Worm (Caenorhabditis elegans) whole organism, L4 larva: ENCODE data around the gene F54C8.7.
A peak's percentile ranks its signal among the peaks of the same experiment; 100 is the strongest.
"Not testable (repeated sequence)": the region's sequence is repeated elsewhere in the genome, so short reads cannot be mapped to it uniquely, and the experiment has no call there.

Source experiments
- D1046.2 ChIP-seq: fragments of 200-800 bp; sonication (Bioruptor generic); IDR thresholded peaks from 2 replicates; pipeline ENCODE4 v1.3.6; 2022; ENCODE audit warnings: missing genetic modification characterization, missing compliant biosample characterization
- F10B5.3 ChIP-seq: sonication (generic microtip); optimal IDR thresholded peaks from 2 replicates; lab custom pipeline; 2016; ENCODE audit warnings: mild to moderate bottlenecking, missing genetic modification characterization, missing compliant biosample characterization
- F49E8.2 ChIP-seq: sonication (generic microtip); optimal IDR thresholded peaks from 2 replicates; lab custom pipeline; 2016; ENCODE audit warnings: missing compliant biosample characterization, mild to moderate bottlenecking, missing genetic modification characterization, borderline replicate concordance
- T20F7.1 ChIP-seq: fragments of 200-800 bp; sonication (Bioruptor generic); optimal IDR thresholded peaks from 2 replicates; lab custom pipeline; 2018; ENCODE audit warnings: mild to moderate bottlenecking, missing genetic modification characterization, missing compliant biosample characterization
- Y48G9A.11 ChIP-seq: fragments of 200-800 bp; sonication (Bioruptor generic); IDR thresholded peaks from 2 replicates; pipeline ENCODE4 v1.3.6; 2022; ENCODE audit warnings: missing genetic modification reagents, missing genetic modification characterization, missing compliant biosample characterization
- Y5F2A.4 ChIP-seq: fragments of 200-800 bp; sonication (Bioruptor generic); optimal IDR thresholded peaks from 2 replicates; lab custom pipeline; 2018; ENCODE audit warnings: mild to moderate bottlenecking, missing genetic modification characterization, missing compliant biosample characterization
- ZK337.2 ChIP-seq: fragments of 200-800 bp; sonication (Bioruptor generic); IDR thresholded peaks from 2 replicates; pipeline ENCODE4 v1.3.6; 2022; ENCODE audit warnings: missing genetic modification reagents, missing genetic modification characterization, missing compliant biosample characterization
- aha-1 ChIP-seq: fragments of 150-350 bp; peaks from one replicate; lab custom pipeline; 2014; ENCODE audit warnings: missing biosample characterization, missing genetic modification characterization
- aly-2 ChIP-seq: sonication (generic microtip); optimal IDR thresholded peaks from 2 replicates; lab custom pipeline; 2018; ENCODE audit warnings: missing biosample characterization, missing genetic modification characterization
- arid-1 ChIP-seq: fragments of 200-800 bp; sonication (Bioruptor generic); conservative IDR thresholded peaks from 2 replicates; pipeline ENCODE4 v1.3.6; 2022; ENCODE audit warnings: missing genetic modification reagents, missing genetic modification characterization, missing compliant biosample characterization
- ceh-20 ChIP-seq: fragments of 200-800 bp; sonication (Bioruptor generic); IDR thresholded peaks from 2 replicates; pipeline ENCODE4 v1.3.6; 2022; ENCODE audit warnings: missing genetic modification reagents, missing genetic modification characterization, missing compliant biosample characterization
- ceh-28 ChIP-seq: fragments of 150-350 bp; optimal IDR thresholded peaks from 2 replicates; lab custom pipeline; 2014; ENCODE audit warnings: missing biosample characterization, missing genetic modification reagents, missing genetic modification characterization
- ceh-44 ChIP-seq: fragments of 200-800 bp; sonication (Bioruptor generic); IDR thresholded peaks from 2 replicates; pipeline ENCODE4 v1.3.6; 2022; ENCODE audit warnings: missing genetic modification reagents, missing genetic modification characterization, missing compliant biosample characterization
- dmd-9 ChIP-seq: fragments of 200-800 bp; sonication (Bioruptor generic); IDR thresholded peaks from 2 replicates; pipeline ENCODE4 v1.3.6; 2022; ENCODE audit warnings: missing genetic modification reagents, missing genetic modification characterization, missing compliant biosample characterization
- duxl-1 ChIP-seq: sonication (generic microtip); optimal IDR thresholded peaks from 2 replicates; lab custom pipeline; 2016; ENCODE audit warnings: mild to moderate bottlenecking, missing genetic modification characterization, moderate library complexity, missing compliant biosample characterization; ENCODE audit not compliant: poor library complexity
- egl-43 ChIP-seq: fragments of 200-800 bp; sonication (Bioruptor generic); IDR thresholded peaks from 2 replicates; pipeline ENCODE4 v1.3.6; 2022; ENCODE audit warnings: missing genetic modification reagents, missing genetic modification characterization, missing compliant biosample characterization
- gei-8 ChIP-seq: fragments of 200-800 bp; sonication (Bioruptor generic); optimal IDR thresholded peaks from 2 replicates; lab custom pipeline; 2018; ENCODE audit warnings: mild to moderate bottlenecking, missing genetic modification characterization, missing compliant biosample characterization
- hmg-1.1 ChIP-seq: fragments of 200-800 bp; sonication (Bioruptor generic); IDR thresholded peaks from 2 replicates; pipeline ENCODE4 v1.3.6; 2022; ENCODE audit warnings: missing genetic modification reagents, missing genetic modification characterization, missing compliant biosample characterization
- lin-29 ChIP-seq: fragments of 200-800 bp; sonication (Bioruptor generic); IDR thresholded peaks from 2 replicates; pipeline ENCODE4 v1.3.6; 2022; ENCODE audit warnings: missing genetic modification reagents, missing genetic modification characterization, missing compliant biosample characterization
- lin-38 ChIP-seq: fragments of 200-800 bp; sonication (Bioruptor generic); IDR thresholded peaks from 2 replicates; pipeline ENCODE4 v1.3.6; 2022; ENCODE audit warnings: missing genetic modification reagents, missing genetic modification characterization, missing compliant biosample characterization
- madf-5 ChIP-seq, 2 experiments: fragments of 200-800 bp; sonication (Bioruptor generic); IDR thresholded peaks; 2 replicates each; pipeline ENCODE4 v1.3.6; 2022; ENCODE audit warnings: missing compliant biosample characterization in 2 of 2, missing genetic modification characterization in 2 of 2
- mdt-29 ChIP-seq: fragments of 200-800 bp; sonication (Bioruptor generic); IDR thresholded peaks from 2 replicates; pipeline ENCODE4 v1.3.6; 2022; ENCODE audit warnings: missing genetic modification reagents, missing genetic modification characterization, missing compliant biosample characterization
- nhr-111 ChIP-seq: fragments of 200-800 bp; sonication (Bioruptor generic); optimal IDR thresholded peaks from 2 replicates; lab custom pipeline; 2018; ENCODE audit warnings: mild to moderate bottlenecking, missing genetic modification characterization, missing compliant biosample characterization
- nhr-41 ChIP-seq: fragments of 200-800 bp; sonication (Bioruptor generic); IDR thresholded peaks from 2 replicates; pipeline ENCODE4 v1.3.6; 2022; ENCODE audit warnings: missing genetic modification reagents, missing genetic modification characterization, missing compliant biosample characterization
- nhr-42 ChIP-seq: fragments of 200-800 bp; sonication (Bioruptor generic); IDR thresholded peaks from 2 replicates; pipeline ENCODE4 v1.3.6; 2022; ENCODE audit warnings: missing genetic modification characterization, missing compliant biosample characterization
- nhr-48 ChIP-seq: sonication (generic microtip); optimal IDR thresholded peaks from 2 replicates; lab custom pipeline; 2016; ENCODE audit warnings: mild to moderate bottlenecking, missing genetic modification characterization, missing compliant biosample characterization
- nhr-77 ChIP-seq: fragments of 150-350 bp; optimal IDR thresholded peaks from 2 replicates; lab custom pipeline; 2014; ENCODE audit warnings: missing biosample characterization, missing genetic modification characterization
- pha-4 ChIP-seq, 2 experiments: fragments of 150-350 bp in 1 of 2; fragments of 200-800 bp in 1 of 2; sonication (Bioruptor generic) in 1 of 2; IDR thresholded peaks in 1 of 2; optimal IDR thresholded peaks in 1 of 2; 2 replicates each; pipeline versions ENCODE4 v1.3.6 to Lab custom; 2014 to 2022; ENCODE audit warnings: missing genetic modification characterization in 2 of 2, missing genetic modification reagents in 2 of 2, missing biosample characterization in 1 of 2, missing compliant biosample characterization in 1 of 2
- set-16 ChIP-seq: fragments of 200-800 bp; sonication (Bioruptor generic); IDR thresholded peaks from 2 replicates; pipeline ENCODE4 v1.3.6; 2022; ENCODE audit warnings: missing genetic modification reagents, missing genetic modification characterization, missing compliant biosample characterization
- snpc-1.2 ChIP-seq: fragments of 200-800 bp; sonication (Bioruptor generic); IDR thresholded peaks from 2 replicates; pipeline ENCODE4 v1.3.6; 2022; ENCODE audit warnings: missing genetic modification reagents, missing genetic modification characterization, missing compliant biosample characterization
- snpc-4 ChIP-seq: fragments of 150-350 bp; optimal IDR thresholded peaks from 2 replicates; lab custom pipeline; 2014; ENCODE audit warnings: missing biosample characterization, missing genetic modification characterization
- tra-1 ChIP-seq: fragments of 200-800 bp; sonication (Bioruptor generic); IDR thresholded peaks from 2 replicates; pipeline ENCODE4 v1.3.6; 2022; ENCODE audit warnings: missing genetic modification reagents, missing genetic modification characterization, missing compliant biosample characterization
- unc-130 ChIP-seq: sonication (generic microtip); optimal IDR thresholded peaks from 2 replicates; lab custom pipeline; 2016; ENCODE audit warnings: missing genetic modification reagents, missing genetic modification characterization, missing compliant biosample characterization
- vab-7 ChIP-seq: fragments of 200-800 bp; sonication (Bioruptor generic); IDR thresholded peaks from 2 replicates; pipeline ENCODE4 v1.3.6; 2022; ENCODE audit warnings: missing genetic modification reagents, missing genetic modification characterization, missing compliant biosample characterization
- zip-11 ChIP-seq: fragments of 200-800 bp; sonication (Bioruptor generic); IDR thresholded peaks from 2 replicates; pipeline ENCODE4 v1.3.6; 2022; ENCODE audit warnings: missing genetic modification characterization, missing compliant biosample characterization

The F54C8.7 gene

DNA sequence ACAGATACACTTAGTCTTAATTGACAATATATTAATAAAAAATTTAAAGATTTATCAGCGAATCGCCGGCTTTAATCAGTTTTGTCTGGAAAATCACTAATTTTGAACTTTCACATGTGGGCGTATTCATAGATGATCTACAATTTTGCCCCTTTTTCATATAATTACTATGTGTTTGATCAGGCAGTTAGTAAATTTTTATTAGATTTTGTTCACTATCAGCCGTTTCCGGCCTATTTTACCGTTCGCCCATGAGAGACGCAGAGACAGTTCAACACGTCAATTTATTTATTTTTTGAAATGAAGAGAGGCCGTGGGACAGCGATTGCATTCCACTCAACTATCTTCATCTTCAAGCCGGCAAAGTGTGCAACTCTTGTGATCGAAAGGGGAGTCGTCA lies 33.6 kb downstream of the F54C8.7 start, which contains the start of gene T26G10.4:
T26G10.4 (plus strand) TSS at position 301 of the 400 bp plus-strand sequence.
- not testable (repeated sequence) for TF ChIP-seq ZK337.2 (GFP tag; lab: Robert Waterston, UW); T20F7.1 (GFP tag; lab: Kevin White, UChicago); ceh-28

DNA sequence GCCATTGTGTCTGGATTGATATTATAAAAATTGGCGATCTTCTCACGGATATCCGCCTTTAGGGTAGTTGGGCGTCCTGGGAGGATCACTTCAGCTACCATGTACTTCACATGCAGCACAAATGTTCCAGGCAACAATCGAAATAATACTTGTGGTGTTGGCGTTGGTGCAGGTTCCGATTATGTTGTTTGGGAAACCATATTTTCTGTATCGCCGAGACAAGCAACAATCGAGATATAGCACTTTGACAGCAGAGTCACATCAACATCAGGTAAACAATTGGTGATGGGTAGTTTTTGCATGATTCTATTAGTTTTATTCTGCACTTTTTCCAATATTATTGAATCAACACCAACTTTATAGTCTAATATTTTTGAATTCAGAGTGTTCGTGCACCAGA lies 40.5 kb downstream of the F54C8.7 start, which contains the start of gene T26G10.3:
T26G10.3 (minus strand) TSS at position 101 of the 400 bp plus-strand sequence.
- TF ChIP-seq nhr-48 (no peak), egl-43 (GFP tag; lab: Robert Waterston, UW) (no peak), Y5F2A.4 (GFP tag; lab: Kevin White, UChicago) (no peak), nhr-77 (no peak), F10B5.3 (tag; lab: Kevin White, UChicago) (no peak), vab-7 (GFP tag; lab: Robert Waterston, UW) (no peak), nhr-41 (GFP tag; lab: Robert Waterston, UW) (no peak), arid-1 (GFP tag; lab: Robert Waterston, UW) (no peak), zip-11 (no peak), duxl-1 (tag; lab: Kevin White, UChicago) (no peak), ceh-44 (GFP tag; lab: Robert Waterston, UW) (no peak), snpc-4 (tag; lab: Kevin White, UChicago) (no peak), F49E8.2 (tag; lab: Kevin White, UChicago) (no peak), nhr-111 (no peak), lin-29 (no peak), T20F7.1 (GFP tag; lab: Kevin White, UChicago) (no peak), hmg-1.1 (GFP tag; lab: Robert Waterston, UW) (no peak), aly-2 (tag; lab: Kevin White, UChicago) (no peak), gei-8 (GFP tag; lab: Kevin White, UChicago) (no peak)

DNA sequence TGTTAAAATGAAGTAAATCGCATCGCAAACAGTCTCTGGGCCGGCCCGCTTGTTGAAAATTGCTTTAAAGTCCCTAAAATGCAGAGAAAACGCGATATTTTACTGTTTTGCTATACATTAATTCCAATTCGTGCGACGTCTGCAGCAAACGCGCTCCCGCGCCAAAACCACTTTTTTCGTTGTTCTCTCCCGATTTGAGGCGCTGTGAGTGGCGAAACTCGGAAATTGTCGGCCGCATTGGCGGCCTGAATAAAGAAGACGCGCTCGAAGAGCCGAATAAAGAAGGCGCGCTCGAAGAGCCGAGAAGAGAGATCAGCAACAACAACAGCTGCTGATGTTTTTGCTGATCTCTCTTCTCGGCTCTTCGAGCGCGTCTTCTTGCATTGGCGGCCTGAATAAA lies 45.6 kb downstream of the F54C8.7 start:
- TF ChIP-seq ceh-44 (GFP tag; lab: Robert Waterston, UW) (peak; percentile 96), nhr-42 (GFP tag; lab: Robert Waterston, UW) (peak; percentile 66; the same call in 1 of the 2 replicates), mdt-29 (GFP tag; lab: Robert Waterston, UW) (0 out of 2 replicates have a peak, but pooled peaks have one; percentile 28), snpc-1.2 (GFP tag; lab: Robert Waterston, UW) (peak; percentile 74), D1046.2 (GFP tag; lab: Robert Waterston, UW) (0 out of 2 replicates have a peak, but pooled peaks have one; percentile 55), aha-1 (tag; lab: Kevin White, UChicago) (peak; percentile 26), ceh-20 (GFP tag; lab: Robert Waterston, UW) (peak; percentile 51; the same call in 1 of the 2 replicates), vab-7 (GFP tag; lab: Robert Waterston, UW) (peak; percentile 88), pha-4 (GFP tag; IDR thresholded peaks at IDR 0.05; lab: Robert Waterston, UW) (peak; percentile 41; the same call in 1 of the 2 replicates), arid-1 (GFP tag; lab: Robert Waterston, UW) (peak; percentile 69; the same call in 1 of the 2 replicates), Y48G9A.11 (GFP tag; lab: Robert Waterston, UW) (peak; percentile 97), tra-1 (GFP tag; lab: Robert Waterston, UW) (peak; percentile 66; the same call in 1 of the 2 replicates), ZK337.2 (GFP tag; lab: Robert Waterston, UW) (peak; percentile 43; the same call in 1 of the 2 replicates), madf-5 (GFP tag; IDR thresholded peaks at IDR 0.05; lab: Robert Waterston, UW) (0 out of 4 replicates have a peak, but pooled peaks of 1 of the 2 experiments have one; percentile 19), snpc-4 (tag; lab: Kevin White, UChicago) (peak; percentile 68), set-16 (GFP tag; lab: Robert Waterston, UW) (peak; percentile 63), unc-130 (GFP tag; lab: Kevin White, UChicago) (peak; percentile 84), lin-38 (GFP tag; lab: Robert Waterston, UW) (peak; percentile 98), dmd-9 (0 out of 2 replicates have a peak, but pooled peaks have one; percentile 38), F49E8.2 (tag; lab: Kevin White, UChicago) (peak; percentile 69)
- TF ChIP-seq pha-4 (tag; optimal IDR thresholded peaks at IDR 0.05; lab: Kevin White, UChicago) = not testable (repeated sequence)
